Fruit fly (Drosophila melanogaster) whole organism, pupa: ENCODE data around the gene CG44174.
A peak's percentile ranks its signal among the peaks of the same experiment; 100 is the strongest.

Experiments used
- CG10348 ChIP-seq: fragments of 200-800 bp; sonication (Bioruptor generic); IDR thresholded peaks from 2 replicates; pipeline ENCODE4 v1.3.6; 2022; ENCODE audit warnings: missing biosample characterization, missing genetic modification characterization
- CG12605 ChIP-seq: fragments of 200-800 bp; sonication (Bioruptor generic); IDR thresholded peaks from 2 replicates; pipeline ENCODE4 v1.3.6; 2022; ENCODE audit warnings: missing biosample characterization, missing genetic modification characterization
- CG13204 ChIP-seq: fragments of 200-800 bp; sonication (Bioruptor generic); optimal IDR thresholded peaks from 2 replicates; lab custom pipeline; 2018; ENCODE audit warnings: missing biosample characterization, mild to moderate bottlenecking, missing genetic modification characterization, moderate library complexity
- CG14655 ChIP-seq: fragments of 200-800 bp; sonication (Bioruptor generic); optimal IDR thresholded peaks from 3 replicates; lab custom pipeline; 2017; ENCODE audit warnings: mild to moderate bottlenecking, missing biosample characterization, missing genetic modification reagents, missing genetic modification characterization
- CG15710 ChIP-seq: fragments of 200-800 bp; sonication (Bioruptor generic); optimal IDR thresholded peaks from 2 replicates; lab custom pipeline; 2018; ENCODE audit warnings: missing biosample characterization, mild to moderate bottlenecking, missing genetic modification characterization, moderate library complexity
- CG17806 ChIP-seq: fragments of 200-800 bp; sonication (Bioruptor generic); optimal IDR thresholded peaks from 2 replicates; lab custom pipeline; 2018; ENCODE audit warnings: missing biosample characterization, mild to moderate bottlenecking, missing genetic modification characterization, moderate library complexity
- CG32121 ChIP-seq: fragments of 200-800 bp; sonication (Bioruptor generic); IDR thresholded peaks from 2 replicates; pipeline ENCODE4 v1.3.6; 2022; ENCODE audit warnings: missing biosample characterization, missing genetic modification characterization
- CG34367 ChIP-seq: fragments of 200-800 bp; sonication (Bioruptor generic); optimal IDR thresholded peaks from 2 replicates; lab custom pipeline; 2018; ENCODE audit warnings: missing biosample characterization, mild to moderate bottlenecking, missing genetic modification characterization
- CG4496 ChIP-seq: fragments of 200-800 bp; sonication (Bioruptor generic); IDR thresholded peaks from 3 replicates; pipeline ENCODE4 v1.3.6; 2022; ENCODE audit warnings: missing biosample characterization, missing genetic modification characterization
- CG8159 ChIP-seq: fragments of 200-800 bp; sonication (Bioruptor generic); optimal IDR thresholded peaks from 3 replicates; lab custom pipeline; 2018; ENCODE audit warnings: missing biosample characterization, mild to moderate bottlenecking, missing genetic modification characterization, moderate library complexity
- CG8301 ChIP-seq: fragments of 200-800 bp; sonication (Bioruptor generic); optimal IDR thresholded peaks from 2 replicates; lab custom pipeline; 2018; ENCODE audit warnings: missing biosample characterization, mild to moderate bottlenecking, missing genetic modification characterization
- CG9948 ChIP-seq: fragments of 200-800 bp; sonication (Bioruptor generic); optimal IDR thresholded peaks from 2 replicates; lab custom pipeline; 2018; ENCODE audit warnings: missing biosample characterization, mild to moderate bottlenecking, missing genetic modification characterization, moderate library complexity
- D1 ChIP-seq: fragments of 200-800 bp; sonication (Bioruptor generic); optimal IDR thresholded peaks from 2 replicates; lab custom pipeline; 2018; ENCODE audit warnings: missing biosample characterization, mild to moderate bottlenecking, missing genetic modification characterization, moderate library complexity
- EcR ChIP-seq: fragments of 200-800 bp; sonication (Bioruptor generic); optimal IDR thresholded peaks from 3 replicates; lab custom pipeline; 2019; ENCODE audit warnings: missing biosample characterization, missing genetic modification characterization, mild to moderate bottlenecking, moderate library complexity, missing genetic modification reagents
- Ets98B ChIP-seq: fragments of 200-800 bp; sonication (Bioruptor generic); IDR thresholded peaks from 2 replicates; pipeline ENCODE4 v1.3.6; 2022; ENCODE audit warnings: missing biosample characterization, missing genetic modification characterization
- Pif1A ChIP-seq: fragments of 200-800 bp; sonication (Bioruptor generic); optimal IDR thresholded peaks from 3 replicates; lab custom pipeline; 2016; ENCODE audit warnings: missing biosample characterization, missing genetic modification characterization
- Pif1B ChIP-seq: fragments of 200-800 bp; sonication (Bioruptor generic); optimal IDR thresholded peaks from 3 replicates; lab custom pipeline; 2016; ENCODE audit warnings: missing biosample characterization, missing genetic modification characterization
- Snoo ChIP-seq: fragments of 200-800 bp; sonication (Bioruptor generic); optimal IDR thresholded peaks from 3 replicates; lab custom pipeline; 2017; ENCODE audit warnings: missing biosample characterization, mild to moderate bottlenecking, missing genetic modification characterization, inconsistent platforms
- fd96Ca ChIP-seq: fragments of 200-800 bp; sonication (Bioruptor generic); IDR thresholded peaks from 3 replicates; pipeline ENCODE4 v1.3.6; 2022; ENCODE audit warnings: missing biosample characterization, missing genetic modification characterization
- gl ChIP-seq: fragments of 200-800 bp; sonication (Bioruptor generic); optimal IDR thresholded peaks from 2 replicates; lab custom pipeline; 2018; ENCODE audit warnings: missing biosample characterization, mild to moderate bottlenecking, missing genetic modification characterization
- rn ChIP-seq: fragments of 200-800 bp; sonication (Bioruptor generic); IDR thresholded peaks from 2 replicates; pipeline ENCODE4 v1.3.6; 2022; ENCODE audit warnings: missing biosample characterization, missing genetic modification characterization

Gene CG44174

dm6 chr3R:19313200-19313599, 15.7 kb upstream of the CG44174 start:
- TF ChIP-seq Pif1A (no peak), fd96Ca (GFP tag; lab: Robert Waterston, UW) (0 out of 3 replicates have a peak, but pooled peaks have one; percentile 37), gl (no peak), CG14655 (GFP tag; lab: Kevin White, UChicago) (no peak), CG12605 (GFP tag; lab: Robert Waterston, UW) (peak; percentile 46; the same call in 1 of the 2 replicates), CG4496 (0 out of 3 replicates have a peak, but pooled peaks have one; percentile 50), Ets98B (GFP tag; lab: Robert Waterston, UW) (peak; percentile 23; the same call in 1 of the 2 replicates)

- peak; percentile 1 for TF ChIP-seq CG14655 (GFP tag; lab: Kevin White, UChicago)
- TF ChIP-seq Pif1A, result no peak
- no peak for TF ChIP-seq Snoo (tag; lab: Kevin White, UChicago)
- peak; percentile 65 for TF ChIP-seq CG13204
- TF ChIP-seq EcR (GFP tag; lab: Kevin White, UChicago), result peak; percentile 38
- TF ChIP-seq D1 (tag; lab: Kevin White, UChicago), result no peak
- TF ChIP-seq CG15710 (tag; lab: Kevin White, UChicago), result no peak
- TF ChIP-seq CG8301 (tag; lab: Kevin White, UChicago), result no peak
- no peak for TF ChIP-seq CG17806 (tag; lab: Kevin White, UChicago)
- TF ChIP-seq CG9948 (tag; lab: Kevin White, UChicago), result no peak
- TF ChIP-seq fd96Ca (GFP tag; lab: Robert Waterston, UW), result peak; percentile 59; the same call in 1 of the 3 replicates
- peak; percentile 48 for TF ChIP-seq CG32121 (GFP tag; lab: Robert Waterston, UW)
- peak; percentile 52; the same call in 1 of the 2 replicates for TF ChIP-seq CG12605 (GFP tag; lab: Robert Waterston, UW)
- no peak for TF ChIP-seq CG8159
- peak; percentile 25 for TF ChIP-seq gl
- no peak for TF ChIP-seq CG34367 (tag; lab: Kevin White, UChicago)
- TF ChIP-seq rn (GFP tag; lab: Robert Waterston, UW), result no peak
- TF ChIP-seq CG10348 (GFP tag; lab: Robert Waterston, UW), result no peak
- TF ChIP-seq CG4496, result peak; percentile 64; the same call in 2 of the 3 replicates
- TF ChIP-seq Pif1B, result no peak
- TF ChIP-seq Ets98B (GFP tag; lab: Robert Waterston, UW), result peak; percentile 54; the same call in 1 of the 2 replicates
Observed at dm6 chr3R:19312281-19312827, 14.9 kb upstream of the CG44174 start.

- TF ChIP-seq Pif1A (peak; percentile 8), Snoo (tag; lab: Kevin White, UChicago) (peak; percentile 7), CG12605 (GFP tag; lab: Robert Waterston, UW) (no peak), EcR (GFP tag; lab: Kevin White, UChicago) (peak; percentile 32)
- TF ChIP-seq, all 21 proteins: peak for 3
Observed at dm6 chr3R:19310352-19311055, 13.0 kb upstream of the CG44174 start.

- TF ChIP-seq CG34367 (tag; lab: Kevin White, UChicago) (no peak), Pif1A (no peak), Ets98B (GFP tag; lab: Robert Waterston, UW) (no peak), CG12605 (GFP tag; lab: Robert Waterston, UW) (no peak), CG8301 (tag; lab: Kevin White, UChicago) (no peak), CG32121 (GFP tag; lab: Robert Waterston, UW) (no peak), CG13204 (peak; percentile 31)
- TF ChIP-seq, all 21 proteins: peak for 1
Observed at dm6 chr3R:19308770-19309503, 11.4 kb upstream of the CG44174 start.

dm6 chr3R:19306439-19307120, 9.1 kb upstream of the CG44174 start:
- no peak for TF ChIP-seq Pif1A

dm6 chr3R:19299742-19300395, 2.4 kb upstream of the CG44174 start:
- TF ChIP-seq CG17806 (tag; lab: Kevin White, UChicago), result no peak
- TF ChIP-seq CG4496, result no peak
- no peak for TF ChIP-seq Pif1B
- no peak for TF ChIP-seq CG8301 (tag; lab: Kevin White, UChicago)
- no peak for TF ChIP-seq Pif1A
- no peak for TF ChIP-seq CG14655 (GFP tag; lab: Kevin White, UChicago)
- TF ChIP-seq CG34367 (tag; lab: Kevin White, UChicago), result no peak
- no peak for TF ChIP-seq D1 (tag; lab: Kevin White, UChicago)
- TF ChIP-seq Ets98B (GFP tag; lab: Robert Waterston, UW), result no peak
- no peak for TF ChIP-seq Snoo (tag; lab: Kevin White, UChicago)
- TF ChIP-seq CG9948 (tag; lab: Kevin White, UChicago), result no peak
- no peak for TF ChIP-seq rn (GFP tag; lab: Robert Waterston, UW)
- no peak for TF ChIP-seq CG12605 (GFP tag; lab: Robert Waterston, UW)
- no peak for TF ChIP-seq EcR (GFP tag; lab: Kevin White, UChicago)
- TF ChIP-seq CG13204, result no peak
- no peak for TF ChIP-seq CG32121 (GFP tag; lab: Robert Waterston, UW)
- TF ChIP-seq CG15710 (tag; lab: Kevin White, UChicago), result no peak
- no peak for TF ChIP-seq CG8159
